Worm (Caenorhabditis elegans) whole organism, L3 larva: ENCODE results near the gene F56C3.10.

Experiments
- R02D3.7 ChIP-seq: fragments of 150-350 bp; optimal IDR thresholded peaks from 2 replicates; lab custom pipeline; 2014; ENCODE audit warnings: missing biosample characterization, missing genetic modification characterization
- aly-2 ChIP-seq: fragments of 150-350 bp; optimal IDR thresholded peaks from 2 replicates; lab custom pipeline; 2014; ENCODE audit warnings: missing biosample characterization, missing genetic modification characterization
- elt-2 ChIP-seq: sonication (generic microtip); optimal IDR thresholded peaks from 2 replicates; lab custom pipeline; 2016; ENCODE audit warnings: missing genetic modification reagents, mild to moderate bottlenecking, missing genetic modification characterization, missing compliant biosample characterization
- nhr-28 ChIP-seq: fragments of 150-350 bp; optimal IDR thresholded peaks from 2 replicates; lab custom pipeline; 2014; ENCODE audit warnings: missing biosample characterization, missing genetic modification characterization
- skn-1 ChIP-seq: fragments of 150-350 bp; optimal IDR thresholded peaks from 2 replicates; lab custom pipeline; 2014; ENCODE audit warnings: missing biosample characterization, missing genetic modification characterization
- snpc-4 ChIP-seq: fragments of 150-350 bp; optimal IDR thresholded peaks from 2 replicates; lab custom pipeline; 2014; ENCODE audit warnings: missing biosample characterization, missing genetic modification characterization

- no peak for TF ChIP-seq R02D3.7 (tag; lab: Kevin White, UChicago)
- no peak for TF ChIP-seq snpc-4 (tag; lab: Kevin White, UChicago)
- TF ChIP-seq aly-2 (tag; lab: Kevin White, UChicago) = no peak
- no peak for TF ChIP-seq nhr-28
- no peak for TF ChIP-seq skn-1 (tag; lab: Kevin White, UChicago)
- TF ChIP-seq elt-2 (tag; lab: Kevin White, UChicago) = peak; percentile 97
These were observed 44.5 kb downstream of the F56C3.10 start, which contains the start of gene ttr-37 for ce11 chrX:1337009-1337408.
